Worm (Caenorhabditis elegans) whole organism, L2 larva: ENCODE results near the gene clec-184.
A peak's percentile ranks its signal among the peaks of the same experiment; 100 is the strongest.

ENCODE experiments used
- C34F6.9 ChIP-seq: fragments of 150-350 bp; optimal IDR thresholded peaks from 2 replicates; lab custom pipeline; 2014; ENCODE audit warnings: missing biosample characterization, missing genetic modification characterization
- F13H6.1 ChIP-seq: sonication (generic microtip); optimal IDR thresholded peaks from 2 replicates; lab custom pipeline; 2016; ENCODE audit warnings: missing genetic modification characterization, missing compliant biosample characterization
- R02D3.7 ChIP-seq: fragments of 150-350 bp; optimal IDR thresholded peaks from 2 replicates; lab custom pipeline; 2014; ENCODE audit warnings: missing biosample characterization, missing genetic modification characterization
- Y55F3AM.14 ChIP-seq: fragments of 200-800 bp; sonication (Bioruptor generic); optimal IDR thresholded peaks from 2 replicates; lab custom pipeline; 2018; ENCODE audit warnings: mild to moderate bottlenecking, missing genetic modification characterization, missing compliant biosample characterization
- ZK546.5 ChIP-seq: sonication (generic microtip); optimal IDR thresholded peaks from 2 replicates; lab custom pipeline; 2017; ENCODE audit warnings: missing biosample characterization, missing genetic modification characterization
- aly-2 ChIP-seq: fragments of 150-350 bp; optimal IDR thresholded peaks from 2 replicates; lab custom pipeline; 2014; ENCODE audit warnings: missing biosample characterization, missing genetic modification characterization
- ama-1 ChIP-seq: fragments of 150-350 bp; optimal IDR thresholded peaks from 2 replicates; lab custom pipeline; 2018; ENCODE audit warnings: inconsistent platforms
- ceh-82 ChIP-seq: fragments of 150-350 bp; optimal IDR thresholded peaks from 2 replicates; lab custom pipeline; 2014; ENCODE audit warnings: missing biosample characterization, missing genetic modification characterization
- crh-2 ChIP-seq: sonication (generic microtip); optimal IDR thresholded peaks from 2 replicates; lab custom pipeline; 2017; ENCODE audit warnings: missing biosample characterization, missing genetic modification characterization
- elt-1 ChIP-seq: fragments of 150-350 bp; optimal IDR thresholded peaks from 2 replicates; lab custom pipeline; 2014; ENCODE audit warnings: missing biosample characterization, missing genetic modification characterization
- elt-3 ChIP-seq: sonication (generic microtip); optimal IDR thresholded peaks from 2 replicates; lab custom pipeline; 2017; ENCODE audit warnings: missing biosample characterization, missing genetic modification characterization
- lin-13 ChIP-seq: fragments of 150-350 bp; optimal IDR thresholded peaks from 2 replicates; lab custom pipeline; 2014; ENCODE audit warnings: missing biosample characterization, missing genetic modification reagents, missing genetic modification characterization
- mab-5 ChIP-seq: fragments of 150-350 bp; optimal IDR thresholded peaks from 2 replicates; lab custom pipeline; 2014; ENCODE audit warnings: missing biosample characterization, missing genetic modification characterization
- mbf-1 ChIP-seq: sonication (generic microtip); optimal IDR thresholded peaks from 2 replicates; lab custom pipeline; 2017; ENCODE audit warnings: missing biosample characterization, missing genetic modification characterization
- mdl-1 ChIP-seq, 2 experiments: fragments of 150-350 bp in 1 of 2; sonication (generic microtip) in 1 of 2; optimal IDR thresholded peaks; 2 replicates each; lab custom pipeline; 2017; ENCODE audit warnings: missing biosample characterization in 2 of 2, missing genetic modification characterization in 2 of 2
- nhr-11 ChIP-seq: fragments of 150-350 bp; optimal IDR thresholded peaks from 2 replicates; lab custom pipeline; 2014; ENCODE audit warnings: missing biosample characterization, missing genetic modification characterization
- nhr-12 ChIP-seq: fragments of 150-350 bp; optimal IDR thresholded peaks from 2 replicates; lab custom pipeline; 2014; ENCODE audit warnings: missing biosample characterization, missing genetic modification characterization
- nhr-129 ChIP-seq: fragments of 150-350 bp; optimal IDR thresholded peaks from 2 replicates; lab custom pipeline; 2014; ENCODE audit warnings: missing biosample characterization, missing genetic modification characterization
- nhr-21 ChIP-seq: fragments of 150-350 bp; optimal IDR thresholded peaks from 2 replicates; lab custom pipeline; 2014; ENCODE audit warnings: missing biosample characterization, missing genetic modification characterization
- nhr-237 ChIP-seq: fragments of 150-350 bp; optimal IDR thresholded peaks from 2 replicates; lab custom pipeline; 2014; ENCODE audit warnings: missing biosample characterization, missing genetic modification characterization
- nhr-25 ChIP-seq: fragments of 150-350 bp; sonication (generic microtip); optimal IDR thresholded peaks from 3 replicates; lab custom pipeline; 2014; ENCODE audit warnings: missing biosample characterization, missing genetic modification characterization
- nhr-6 ChIP-seq: fragments of 150-350 bp; optimal IDR thresholded peaks from 2 replicates; lab custom pipeline; 2014; ENCODE audit warnings: missing biosample characterization, missing genetic modification characterization
- nhr-77 ChIP-seq: fragments of 150-350 bp; optimal IDR thresholded peaks from 2 replicates; lab custom pipeline; 2014; ENCODE audit warnings: missing biosample characterization, missing genetic modification characterization
- peb-1 ChIP-seq: fragments of 150-350 bp; optimal IDR thresholded peaks from 2 replicates; lab custom pipeline; 2014; ENCODE audit warnings: missing biosample characterization, missing genetic modification characterization
- sem-4 ChIP-seq: fragments of 150-350 bp; optimal IDR thresholded peaks from 2 replicates; lab custom pipeline; 2014; ENCODE audit warnings: missing biosample characterization, missing genetic modification reagents, missing genetic modification characterization
- skn-1 ChIP-seq: sonication (generic microtip); optimal IDR thresholded peaks from 2 replicates; lab custom pipeline; 2017; ENCODE audit warnings: missing biosample characterization, missing genetic modification characterization
- sma-3 ChIP-seq: sonication (generic microtip); optimal IDR thresholded peaks from 2 replicates; lab custom pipeline; 2016; ENCODE audit warnings: missing genetic modification reagents, missing genetic modification characterization, missing compliant biosample characterization
- snpc-4 ChIP-seq: fragments of 150-350 bp; optimal IDR thresholded peaks from 2 replicates; lab custom pipeline; 2014; ENCODE audit warnings: missing biosample characterization, missing genetic modification characterization
- unc-39 ChIP-seq: fragments of 150-350 bp; optimal IDR thresholded peaks from 2 replicates; lab custom pipeline; 2014; ENCODE audit warnings: missing biosample characterization, missing genetic modification characterization
- unc-55 ChIP-seq: fragments of 150-350 bp; sonication (generic microtip); optimal IDR thresholded peaks from 3 replicates; lab custom pipeline; 2014; ENCODE audit warnings: missing biosample characterization, missing genetic modification reagents, missing genetic modification characterization
- unc-62 ChIP-seq: fragments of 150-350 bp; optimal IDR thresholded peaks from 2 replicates; lab custom pipeline; 2014; ENCODE audit warnings: missing biosample characterization, missing genetic modification reagents, missing genetic modification characterization
- zag-1 ChIP-seq: fragments of 150-350 bp; optimal IDR thresholded peaks from 2 replicates; lab custom pipeline; 2014; ENCODE audit warnings: missing biosample characterization, missing genetic modification characterization
- ztf-1 ChIP-seq: fragments of 200-800 bp; sonication (Bioruptor generic); conservative IDR thresholded peaks from 2 replicates; pipeline ENCODE4 v1.3.6; 2022; ENCODE audit warnings: missing genetic modification characterization, missing compliant biosample characterization
- ztf-11 ChIP-seq: sonication (generic microtip); optimal IDR thresholded peaks from 2 replicates; lab custom pipeline; 2017; ENCODE audit warnings: missing biosample characterization, missing genetic modification characterization
- ztf-4 ChIP-seq: fragments of 150-350 bp; optimal IDR thresholded peaks from 2 replicates; lab custom pipeline; 2014; ENCODE audit warnings: missing biosample characterization, missing genetic modification characterization

The clec-184 gene

DNA sequence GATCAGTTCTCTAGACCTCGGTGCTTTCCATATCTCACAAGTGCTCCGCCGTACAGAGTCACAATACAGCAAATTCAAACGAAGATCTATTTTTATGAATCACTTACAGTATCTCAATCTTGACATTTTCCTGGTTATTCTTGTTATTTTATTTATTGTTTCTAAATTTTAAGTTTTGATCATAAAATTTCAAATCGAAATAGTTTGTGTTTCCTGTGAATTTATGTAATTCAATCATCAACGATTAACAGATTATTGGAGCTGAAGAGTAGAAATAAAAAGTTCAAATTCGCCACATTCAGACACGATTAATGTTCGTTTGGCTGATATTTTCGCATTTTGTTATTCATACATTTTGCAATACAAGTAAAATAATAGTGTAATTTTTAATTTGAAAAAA, at the start of gene clec-184:
Gene clec-184 (plus strand): TSS at position 301 of the 400 bp plus-strand sequence.
- TF ChIP-seq aly-2 (tag; lab: Kevin White, UChicago), result no peak
- TF ChIP-seq nhr-129 (tag; lab: Kevin White, UChicago), result no peak
- TF ChIP-seq ztf-11, result no peak
- no peak for TF ChIP-seq elt-1 (tag; lab: Kevin White, UChicago)
- no peak for TF ChIP-seq ztf-4 (tag; lab: Kevin White, UChicago)
- TF ChIP-seq mab-5 (tag; lab: Kevin White, UChicago), result no peak
- TF ChIP-seq skn-1 (tag; lab: Kevin White, UChicago), result no peak
- no peak for TF ChIP-seq sma-3 (GFP tag; lab: Kevin White, UChicago)
- TF ChIP-seq ztf-1 (GFP tag; lab: Robert Waterston, UW), result no peak
- no peak for TF ChIP-seq F13H6.1
- no peak for TF ChIP-seq sem-4 (tag; lab: Kevin White, UChicago)
- no peak for TF ChIP-seq nhr-11 (tag; lab: Kevin White, UChicago)
- TF ChIP-seq ZK546.5, result no peak
- TF ChIP-seq elt-3 (tag; lab: Kevin White, UChicago), result no peak
- no peak for TF ChIP-seq ceh-82 (tag; lab: Kevin White, UChicago)
- no peak for TF ChIP-seq R02D3.7
- TF ChIP-seq, all 48 proteins: peak for 0

DNA sequence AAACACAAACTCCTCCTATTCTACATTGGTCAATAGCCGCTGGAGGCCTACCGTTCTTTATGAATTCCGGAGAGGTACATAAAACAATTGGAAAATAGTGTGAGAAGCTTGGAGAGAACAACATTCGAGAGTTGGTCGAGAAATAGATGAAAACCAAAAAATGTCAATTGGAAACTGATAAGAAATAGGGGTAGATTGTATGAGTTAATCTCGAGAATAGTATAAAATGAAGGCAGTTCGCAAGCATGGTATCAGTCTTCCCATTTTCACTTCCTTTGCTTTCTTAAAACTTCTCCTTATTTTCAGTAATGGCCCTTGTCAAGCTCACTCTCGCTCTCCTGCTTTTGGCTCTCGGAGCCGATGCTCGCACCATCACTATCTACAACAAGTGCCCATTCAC, 49.6 kb upstream of the clec-184 start, which contains the start of gene thn-2:
Gene thn-2 (plus strand): TSS at position 307 of the 400 bp plus-strand sequence.
- no peak for TF ChIP-seq elt-1 (tag; lab: Kevin White, UChicago)
- no peak for TF ChIP-seq crh-2 (tag; lab: Kevin White, UChicago)
- no peak for TF ChIP-seq unc-39 (tag; lab: Kevin White, UChicago)
- no peak for TF ChIP-seq nhr-77
- no peak for TF ChIP-seq snpc-4
- no peak for TF ChIP-seq unc-55 (GFP tag; lab: Kevin White, UChicago)
- no peak for TF ChIP-seq nhr-237 (tag; lab: Kevin White, UChicago)
- TF ChIP-seq ceh-82 (tag; lab: Kevin White, UChicago), result no peak
- TF ChIP-seq zag-1, result no peak
- no peak for TF ChIP-seq C34F6.9 (tag; lab: Kevin White, UChicago)
- no peak for TF ChIP-seq nhr-25 (tag; lab: Kevin White, UChicago)
- no peak for TF ChIP-seq nhr-11 (tag; lab: Kevin White, UChicago)
- TF ChIP-seq unc-62 (GFP tag; lab: Kevin White, UChicago), result no peak
- no peak for TF ChIP-seq lin-13 (GFP tag; lab: Kevin White, UChicago)
- no peak for TF ChIP-seq peb-1
- TF ChIP-seq, all 48 proteins: peak for 0

DNA sequence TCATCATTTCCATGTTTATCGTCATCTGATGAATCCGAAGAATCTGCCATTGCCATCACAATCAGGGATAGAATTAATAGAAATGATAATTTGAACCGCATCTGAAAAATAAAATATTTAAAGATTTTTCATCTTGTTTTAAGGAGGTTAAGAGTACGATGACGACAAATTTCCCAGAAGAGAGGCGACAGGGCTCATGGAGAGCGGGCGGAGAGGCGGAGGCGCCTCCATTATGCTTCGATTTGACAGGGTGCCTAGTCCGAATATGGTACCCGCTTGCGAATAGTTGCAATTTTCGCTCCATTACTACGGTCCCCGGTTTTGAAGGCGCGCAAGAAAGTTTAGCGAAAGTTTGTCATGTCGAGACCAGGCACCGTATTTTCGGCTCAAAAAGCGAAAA, 47.4 kb upstream of the clec-184 start, which contains the start of gene F28D1.6:
Gene F28D1.6 (minus strand): TSS at position 101 of the 400 bp plus-strand sequence.
- TF ChIP-seq nhr-129 (tag; lab: Kevin White, UChicago) (no peak), nhr-21 (tag; lab: Kevin White, UChicago) (no peak), peb-1 (no peak), unc-62 (GFP tag; lab: Kevin White, UChicago) (no peak), ceh-82 (tag; lab: Kevin White, UChicago) (no peak), ama-1 (lab: Kevin White, UChicago) (no peak), nhr-77 (no peak), unc-39 (tag; lab: Kevin White, UChicago) (no peak), zag-1 (no peak), ztf-11 (no peak), nhr-12 (no peak), nhr-6 (no peak), nhr-11 (tag; lab: Kevin White, UChicago) (no peak), F13H6.1 (no peak), mab-5 (tag; lab: Kevin White, UChicago) (no peak), mdl-1 (tag; optimal IDR thresholded peaks at IDR 0.05; lab: Kevin White, UChicago) (no peak), crh-2 (tag; lab: Kevin White, UChicago) (no peak), mbf-1 (tag; lab: Kevin White, UChicago) (no peak), Y55F3AM.14 (no peak), nhr-25 (tag; lab: Kevin White, UChicago) (no peak)
- TF ChIP-seq, all 48 proteins: peak for 0

DNA sequence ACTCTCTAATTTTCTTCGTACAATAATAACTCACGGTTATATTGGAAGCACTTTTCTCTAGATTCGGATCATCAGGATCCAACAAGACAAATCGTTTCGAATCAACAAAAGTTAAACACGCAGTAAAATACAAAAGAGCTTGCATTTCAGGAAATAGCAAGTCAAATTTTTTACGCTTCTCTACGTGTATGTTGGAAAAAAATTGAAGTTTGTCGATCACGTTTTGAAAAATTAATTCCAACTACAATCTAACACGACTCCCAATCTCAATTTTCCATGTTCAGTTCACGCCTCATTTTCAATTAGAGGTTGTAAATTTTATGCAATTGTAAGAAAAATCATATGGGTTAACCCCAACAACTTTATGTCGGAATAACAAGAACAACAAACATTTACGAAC, 42.5 kb upstream of the clec-184 start, which contains the start of gene spe-45:
Gene spe-45 (minus strand): TSS at position 145 of the 400 bp plus-strand sequence.
- TF ChIP-seq nhr-129 (tag; lab: Kevin White, UChicago) (peak; percentile 0), snpc-4 (no peak)
